Worm (Caenorhabditis elegans) whole organism, dauer: ENCODE data around the gene knl-1.

ENCODE experiments used
- unc-62 ChIP-seq: sonication (generic microtip); optimal IDR thresholded peaks from 2 replicates; lab custom pipeline; 2017; ENCODE audit warnings: missing biosample characterization, missing genetic modification reagents, missing genetic modification characterization

Gene knl-1

ce11 chrIII:8303440-8303839, 53.0 kb downstream of the knl-1 start:
- no peak for TF ChIP-seq unc-62 (GFP tag; lab: Kevin White, UChicago)
